Fruit fly (Drosophila melanogaster): Measurements from ENCODE around the gene CG32354.
A peak's percentile ranks its signal among the peaks of the same experiment; 100 is the strongest.

CG32354 gene

DNA sequence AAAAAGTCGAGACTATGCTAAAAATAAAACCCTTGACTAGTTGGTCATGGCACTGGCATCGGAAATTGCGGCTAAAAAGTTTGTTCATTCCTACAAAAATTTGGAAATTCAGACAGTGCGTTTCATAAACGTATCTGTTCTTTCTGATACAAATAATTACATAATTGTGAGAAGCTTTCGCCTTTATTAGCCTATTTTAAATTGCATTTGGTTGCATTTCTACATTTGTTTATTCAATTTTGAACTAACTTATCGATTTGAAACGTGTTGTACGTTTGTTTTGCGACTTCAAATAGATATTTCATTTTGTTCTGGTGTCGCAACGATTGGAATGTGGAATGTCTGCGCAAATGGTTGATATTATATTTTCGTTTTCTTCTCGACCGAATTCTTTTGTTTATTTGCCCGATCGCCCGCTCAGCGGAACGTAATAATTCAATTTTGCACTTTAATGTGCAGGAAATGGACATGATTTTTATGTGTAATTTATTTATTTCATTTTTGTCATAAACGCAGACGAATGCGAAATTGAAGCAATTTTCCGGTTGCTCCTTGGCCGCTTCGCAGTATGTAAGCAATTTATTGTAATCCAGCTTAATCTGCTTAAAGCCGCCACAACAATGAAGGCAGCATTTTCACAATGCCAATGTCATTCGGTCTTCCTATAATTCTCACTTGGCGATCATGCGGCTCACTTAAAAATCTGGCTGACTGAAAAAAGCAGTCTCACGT lies 24.2 kb upstream of the CG32354 start:
- TF ChIP-seq tj (GFP tag; optimal IDR thresholded peaks at IDR 0.05) (peak; percentile 98), CG11617 (GFP tag; optimal IDR thresholded peaks at IDR 0.05) (no peak), CG7101 (tag; optimal IDR thresholded peaks at IDR 0.05) (no peak), Crg-1 (GFP tag; optimal IDR thresholded peaks at IDR 0.05) (no peak), ovo (GFP tag; optimal IDR thresholded peaks at IDR 0.05) (no peak)

- TF ChIP-seq kay (GFP tag; ENCODE audit: borderline replicate concordance) = no peak
- no peak for TF ChIP-seq pad (GFP tag; optimal IDR thresholded peaks at IDR 0.05)
- TF ChIP-seq bab1 (GFP tag; optimal IDR thresholded peaks at IDR 0.05) = peak; percentile 64
- no peak for TF ChIP-seq Clk (GFP tag; optimal IDR thresholded peaks at IDR 0.05)
- TF ChIP-seq cnc (optimal IDR thresholded peaks at IDR 0.05) = no peak
- no peak for TF ChIP-seq toe (GFP tag; optimal IDR thresholded peaks at IDR 0.05)
- TF ChIP-seq CG12768 (GFP tag; optimal IDR thresholded peaks at IDR 0.05) = no peak
- TF ChIP-seq ovo (GFP tag; optimal IDR thresholded peaks at IDR 0.05) = no peak
- TF ChIP-seq CG5204 (GFP tag; optimal IDR thresholded peaks at IDR 0.05) = no peak
- TF ChIP-seq CG14711 (tag; optimal IDR thresholded peaks at IDR 0.05) = peak; percentile 61
- TF ChIP-seq cic (GFP tag; optimal IDR thresholded peaks at IDR 0.05) = peak; percentile 0
- no peak for TF ChIP-seq CG1620 (GFP tag; optimal IDR thresholded peaks at IDR 0.05)
- no peak for TF ChIP-seq tj (GFP tag; optimal IDR thresholded peaks at IDR 0.05)
- peak; percentile 29 for TF ChIP-seq CG7101 (tag; optimal IDR thresholded peaks at IDR 0.05)
- TF ChIP-seq Crg-1 (GFP tag; optimal IDR thresholded peaks at IDR 0.05) = no peak
- TF ChIP-seq CG11617 (GFP tag; optimal IDR thresholded peaks at IDR 0.05) = peak; percentile 3
Measured at dm6 chr3L:8445027-8445426, 23.0 kb upstream of the CG32354 start.

dm6 chr3L:8441745-8442575 lies 20.0 kb upstream of the CG32354 start, which contains the start of gene Unr:
Unr (minus strand) TSS chr3L:8442381.
- TF ChIP-seq bab1 (GFP tag; optimal IDR thresholded peaks at IDR 0.05) (peak; percentile 85), Hr96 (GFP tag; optimal IDR thresholded peaks at IDR 0.05) (no peak), CG1620 (GFP tag; optimal IDR thresholded peaks at IDR 0.05) (peak; percentile 94), ovo (GFP tag; optimal IDR thresholded peaks at IDR 0.05) (peak; percentile 79), cic (GFP tag; optimal IDR thresholded peaks at IDR 0.05) (peak; percentile 96), CG11617 (GFP tag; optimal IDR thresholded peaks at IDR 0.05) (peak; percentile 79), Crg-1 (GFP tag; optimal IDR thresholded peaks at IDR 0.05) (peak; percentile 91), cnc (optimal IDR thresholded peaks at IDR 0.05) (no peak), CG33017 (tag; optimal IDR thresholded peaks at IDR 0.05) (peak; percentile 71), kay (GFP tag; ENCODE audit: borderline replicate concordance) (no peak), CG7101 (tag; optimal IDR thresholded peaks at IDR 0.05) (peak; percentile 82), CG7045 (GFP tag; optimal IDR thresholded peaks at IDR 0.05) (peak; percentile 61), CG12768 (GFP tag; optimal IDR thresholded peaks at IDR 0.05) (peak; percentile 81), Mnt (GFP tag; optimal IDR thresholded peaks at IDR 0.05) (peak; percentile 80), CG14711 (tag; optimal IDR thresholded peaks at IDR 0.05) (peak; percentile 65), pad (GFP tag; optimal IDR thresholded peaks at IDR 0.05) (peak; percentile 73), CG5204 (GFP tag; optimal IDR thresholded peaks at IDR 0.05) (no peak), Clk (GFP tag; optimal IDR thresholded peaks at IDR 0.05) (peak; percentile 38), toe (GFP tag; optimal IDR thresholded peaks at IDR 0.05) (no peak), tj (GFP tag; optimal IDR thresholded peaks at IDR 0.05) (peak; percentile 88)

dm6 chr3L:8440771-8441549 lies 19.0 kb upstream of the CG32354 start:
- TF ChIP-seq Clk (GFP tag; optimal IDR thresholded peaks at IDR 0.05) = peak; percentile 10
- TF ChIP-seq CG7045 (GFP tag; optimal IDR thresholded peaks at IDR 0.05) = peak; percentile 61
- TF ChIP-seq CG12768 (GFP tag; optimal IDR thresholded peaks at IDR 0.05) = peak; percentile 39
- TF ChIP-seq ovo (GFP tag; optimal IDR thresholded peaks at IDR 0.05) = peak; percentile 49
- peak; percentile 55 for TF ChIP-seq CG33017 (tag; optimal IDR thresholded peaks at IDR 0.05)
- peak; percentile 22 for TF ChIP-seq CG11617 (GFP tag; optimal IDR thresholded peaks at IDR 0.05)
- peak; percentile 96 for TF ChIP-seq kay (GFP tag; ENCODE audit: borderline replicate concordance)
- no peak for TF ChIP-seq toe (GFP tag; optimal IDR thresholded peaks at IDR 0.05)
- no peak for TF ChIP-seq Crg-1 (GFP tag; optimal IDR thresholded peaks at IDR 0.05)

- TF ChIP-seq Hr96 (GFP tag; optimal IDR thresholded peaks at IDR 0.05) = no peak
- TF ChIP-seq Mnt (GFP tag; optimal IDR thresholded peaks at IDR 0.05) = no peak
- no peak for TF ChIP-seq CG5204 (GFP tag; optimal IDR thresholded peaks at IDR 0.05)
- no peak for TF ChIP-seq CG7045 (GFP tag; optimal IDR thresholded peaks at IDR 0.05)
- no peak for TF ChIP-seq CG33017 (tag; optimal IDR thresholded peaks at IDR 0.05)
- no peak for TF ChIP-seq pad (GFP tag; optimal IDR thresholded peaks at IDR 0.05)
- TF ChIP-seq cic (GFP tag; optimal IDR thresholded peaks at IDR 0.05) = no peak
- no peak for TF ChIP-seq CG12768 (GFP tag; optimal IDR thresholded peaks at IDR 0.05)
- no peak for TF ChIP-seq ovo (GFP tag; optimal IDR thresholded peaks at IDR 0.05)
- TF ChIP-seq Crg-1 (GFP tag; optimal IDR thresholded peaks at IDR 0.05) = no peak
- TF ChIP-seq kay (GFP tag; ENCODE audit: borderline replicate concordance) = no peak
- TF ChIP-seq CG11617 (GFP tag; optimal IDR thresholded peaks at IDR 0.05) = no peak
- no peak for TF ChIP-seq tj (GFP tag; optimal IDR thresholded peaks at IDR 0.05)
- TF ChIP-seq Clk (GFP tag; optimal IDR thresholded peaks at IDR 0.05) = no peak
Measured at dm6 chr3L:8440079-8440478, 18.1 kb upstream of the CG32354 start.

All from whole organism, adult.